ENCODE assay signal across 1 fruit fly cellular context in genomic region chrX:9778545-9778944, dm6.
TF ChIP-seq lines count a peak whose summit lies in the region.

TSS of gene CG1354 (plus strand) at chrX:9778742.

TF ChIP-seq in whole organism, embryonic, 481 proteins besides CTCF, POLR2A, EP300 and RAD21 (continued from another document and continues in another):
- TF ChIP-seq CG17186 (GFP tag; optimal IDR thresholded peaks at IDR 0.05; lab: Kevin White, UChicago) (peak; percentile 84), Hr51 (GFP tag; optimal IDR thresholded peaks at IDR 0.05; lab: Kevin White, UChicago) (peak in 1 of 2 experiments; percentile 67), CG12659 (GFP tag; optimal IDR thresholded peaks at IDR 0.05; lab: Kevin White, UChicago) (peak; percentile 73), Gug (GFP tag; IDR thresholded peaks at IDR 0.05; lab: Robert Waterston, UW) (peak; percentile 83), dimm (GFP tag; IDR thresholded peaks at IDR 0.05; lab: Robert Waterston, UW) (no peak), CG9437 (GFP tag; optimal IDR thresholded peaks at IDR 0.05; lab: Kevin White, UChicago) (no peak), CG4617 (GFP tag; optimal IDR thresholded peaks at IDR 0.05; lab: Kevin White, UChicago; ENCODE audit: borderline replicate concordance) (peak; percentile 42), CG30403 (GFP tag; optimal IDR thresholded peaks at IDR 0.05; lab: Kevin White, UChicago) (peak; percentile 74), fd102C (GFP tag; optimal IDR thresholded peaks at IDR 0.05; lab: Kevin White, UChicago) (peak; percentile 60), CG2116 (GFP tag; optimal IDR thresholded peaks at IDR 0.05; lab: Kevin White, UChicago) (peak; percentile 100), ase (GFP tag; IDR thresholded peaks at IDR 0.05; lab: Robert Waterston, UW) (peak; percentile 66; the same call in 2 of the 3 replicates), Myb (GFP tag; optimal IDR thresholded peaks at IDR 0.05; lab: Kevin White, UChicago) (peak; percentile 63), CG2120 (GFP tag; optimal IDR thresholded peaks at IDR 0.05; lab: Kevin White, UChicago) (peak; percentile 72), jing (GFP tag; optimal IDR thresholded peaks at IDR 0.05; lab: Kevin White, UChicago) (no peak), cato (GFP tag; optimal IDR thresholded peaks at IDR 0.05; lab: Kevin White, UChicago; ENCODE audit: borderline replicate concordance) (peak; percentile 22), Meics (GFP tag; optimal IDR thresholded peaks at IDR 0.05; lab: Kevin White, UChicago) (peak; percentile 65), CG18011 (GFP tag; optimal IDR thresholded peaks at IDR 0.05; lab: Kevin White, UChicago) (no peak), Fer2 (tag; optimal IDR thresholded peaks at IDR 0.05; lab: Kevin White, UChicago) (no peak), CG16813 (GFP tag; IDR thresholded peaks at IDR 0.05; lab: Robert Waterston, UW; ENCODE audit: partially characterized antibody) (no peak), slou (GFP tag; optimal IDR thresholded peaks at IDR 0.05; lab: Kevin White, UChicago) (peak; percentile 45), CG3407 (GFP tag; optimal IDR thresholded peaks at IDR 0.05; lab: Kevin White, UChicago) (peak; percentile 35), CG11247 (GFP tag; IDR thresholded peaks at IDR 0.05; lab: Robert Waterston, UW) (peak; percentile 87), D19B (GFP tag; optimal IDR thresholded peaks at IDR 0.05; lab: Kevin White, UChicago) (no peak), CrebB (tag; optimal IDR thresholded peaks at IDR 0.05; lab: Kevin White, UChicago) (peak; percentile 3), H2.0 (GFP tag; IDR thresholded peaks at IDR 0.05; lab: Robert Waterston, UW) (peak; percentile 49), Ets65A (GFP tag; lab: Kevin White, UChicago) (peak; percentile 97), CG10565 (GFP tag; optimal IDR thresholded peaks at IDR 0.05; lab: Kevin White, UChicago) (no peak), her (GFP tag; optimal IDR thresholded peaks at IDR 0.05; lab: Kevin White, UChicago) (peak; percentile 70), trem (tag; optimal IDR thresholded peaks at IDR 0.05; lab: Kevin White, UChicago) (peak; percentile 65), z (GFP tag; IDR thresholded peaks at IDR 0.05; lab: Robert Waterston, UW) (no peak), Neu2 (GFP tag; optimal IDR thresholded peaks at IDR 0.05; lab: Kevin White, UChicago; ENCODE audit: borderline replicate concordance) (peak; percentile 57), en (GFP tag; optimal IDR thresholded peaks at IDR 0.05; lab: Kevin White, UChicago) (peak; percentile 51), corto (GFP tag; optimal IDR thresholded peaks at IDR 0.05; lab: Kevin White, UChicago) (no peak), vvl (GFP tag; IDR thresholded peaks at IDR 0.05; lab: Robert Waterston, UW) (peak; percentile 86), ash1 (GFP tag; optimal IDR thresholded peaks at IDR 0.05; lab: Kevin White, UChicago) (no peak), CG1647 (GFP tag; optimal IDR thresholded peaks at IDR 0.05; lab: Kevin White, UChicago) (peak; percentile 42), B-H1 (GFP tag; IDR thresholded peaks at IDR 0.05; lab: Robert Waterston, UW) (peak; percentile 25; the same call in 1 of the 3 replicates), CG8281 (tag; optimal IDR thresholded peaks at IDR 0.05; lab: Kevin White, UChicago) (no peak), nau (GFP tag; optimal IDR thresholded peaks at IDR 0.05; lab: Kevin White, UChicago) (peak; percentile 57), CG5245 (GFP tag; optimal IDR thresholded peaks at IDR 0.05; lab: Kevin White, UChicago) (peak; percentile 73), Ravus (GFP tag; IDR thresholded peaks at IDR 0.05; lab: Robert Waterston, UW) (no peak), gro (GFP tag; optimal IDR thresholded peaks at IDR 0.05; lab: Kevin White, UChicago) (peak; percentile 43), sens-2 (GFP tag; IDR thresholded peaks at IDR 0.05; lab: Robert Waterston, UW) (no peak), CG10979 (tag; optimal IDR thresholded peaks at IDR 0.05; lab: Kevin White, UChicago) (peak; percentile 38), CG11456 (GFP tag; IDR thresholded peaks at IDR 0.05; lab: Robert Waterston, UW) (peak; percentile 97), CG17612 (GFP tag; IDR thresholded peaks at IDR 0.05; lab: Robert Waterston, UW) (no peak), tx (GFP tag; optimal IDR thresholded peaks at IDR 0.05; lab: Kevin White, UChicago) (peak; percentile 47), Chrac-16 (GFP tag; optimal IDR thresholded peaks at IDR 0.05; lab: Kevin White, UChicago) (peak; percentile 74), CG8290 (GFP tag; optimal IDR thresholded peaks at IDR 0.05; lab: Kevin White, UChicago) (peak; percentile 40), CG8290 (tag; optimal IDR thresholded peaks at IDR 0.05; lab: Kevin White, UChicago) (peak; percentile 3 to 88), chif (GFP tag; optimal IDR thresholded peaks at IDR 0.05; lab: Kevin White, UChicago) (peak; percentile 57 to 81), CG17829 (tag; optimal IDR thresholded peaks at IDR 0.05; lab: Kevin White, UChicago) (peak; percentile 73), odd (GFP tag; optimal IDR thresholded peaks at IDR 0.05; lab: Kevin White, UChicago) (no peak), pros (GFP tag; optimal IDR thresholded peaks at IDR 0.05; lab: Kevin White, UChicago) (no peak), Trl (optimal IDR thresholded peaks at IDR 0.05; lab: Kevin White, UChicago) (no peak), Trl (GFP tag; optimal IDR thresholded peaks at IDR 0.05; lab: Kevin White, UChicago) (peak; percentile 80), Eip74EF (GFP tag; optimal IDR thresholded peaks at IDR 0.05; lab: Kevin White, UChicago) (no peak), E2f2 (GFP tag; IDR thresholded peaks at IDR 0.05; lab: Robert Waterston, UW) (peak; percentile 99), CkIIα-i1 (GFP tag; IDR thresholded peaks at IDR 0.05; lab: Robert Waterston, UW) (no peak), Ada2b (GFP tag; IDR thresholded peaks at IDR 0.05; lab: Robert Waterston, UW) (peak; percentile 41; the same call in 1 of the 2 replicates), CG3995 (GFP tag; optimal IDR thresholded peaks at IDR 0.05; lab: Kevin White, UChicago) (no peak), sr (GFP tag; IDR thresholded peaks at IDR 0.05; lab: Robert Waterston, UW) (peak; percentile 27; the same call in 1 of the 3 replicates), toy (GFP tag; IDR thresholded peaks at IDR 0.05; lab: Robert Waterston, UW) (no peak; the same call in 1 of the 2 replicates), croc (GFP tag; conservative IDR thresholded peaks at IDR 0.05; lab: Robert Waterston, UW) (peak; percentile 25; the same call in 1 of the 3 replicates), fd3F (GFP tag; optimal IDR thresholded peaks at IDR 0.05; lab: Kevin White, UChicago) (no peak), Adf1 (GFP tag; IDR thresholded peaks at IDR 0.05; lab: Robert Waterston, UW) (peak; percentile 42), CG12391 (tag; optimal IDR thresholded peaks at IDR 0.05; lab: Kevin White, UChicago) (peak; percentile 53), CG11398 (GFP tag; optimal IDR thresholded peaks at IDR 0.05; lab: Kevin White, UChicago) (peak; percentile 42), Nf-YA (GFP tag; IDR thresholded peaks at IDR 0.05; lab: Robert Waterston, UW) (peak; percentile 49; the same call in 1 of the 2 replicates), da (GFP tag; optimal IDR thresholded peaks at IDR 0.05; lab: Kevin White, UChicago) (peak; percentile 70), CG9609 (GFP tag; optimal IDR thresholded peaks at IDR 0.05; lab: Kevin White, UChicago) (peak; percentile 70), CG7271 (tag; optimal IDR thresholded peaks at IDR 0.05; lab: Kevin White, UChicago) (no peak), CG9876 (GFP tag; optimal IDR thresholded peaks at IDR 0.05; lab: Kevin White, UChicago) (peak; percentile 77), CG14965 (GFP tag; optimal IDR thresholded peaks at IDR 0.05; lab: Kevin White, UChicago; ENCODE audit: borderline replicate concordance) (no peak), pzg (GFP tag; optimal IDR thresholded peaks at IDR 0.05; lab: Kevin White, UChicago) (peak; percentile 91), CG4707 (GFP tag; optimal IDR thresholded peaks at IDR 0.05; lab: Kevin White, UChicago) (no peak), Dip3 (GFP tag; optimal IDR thresholded peaks at IDR 0.05; lab: Kevin White, UChicago) (peak; percentile 4), HLH54F (GFP tag; optimal IDR thresholded peaks at IDR 0.05; lab: Kevin White, UChicago) (peak; percentile 50), pum (GFP tag; optimal IDR thresholded peaks at IDR 0.05; lab: Kevin White, UChicago) (peak; percentile 72), CG11560 (tag; IDR thresholded peaks at IDR 0.05; lab: Robert Waterston, UW) (peak; percentile 56; the same call in 1 of the 3 replicates), CG11723 (GFP tag; optimal IDR thresholded peaks at IDR 0.05; lab: Kevin White, UChicago) (peak; percentile 12), CG13894 (tag; optimal IDR thresholded peaks at IDR 0.05; lab: Kevin White, UChicago) (peak; percentile 50), CG7987 (GFP tag; optimal IDR thresholded peaks at IDR 0.05; lab: Kevin White, UChicago) (peak; percentile 65), Sry-δ (GFP tag; optimal IDR thresholded peaks at IDR 0.05; lab: Kevin White, UChicago) (peak; percentile 59), CG7745 (tag; optimal IDR thresholded peaks at IDR 0.05; lab: Kevin White, UChicago) (no peak), hbn (GFP tag; IDR thresholded peaks at IDR 0.05; lab: Robert Waterston, UW; ENCODE audit: partially characterized antibody) (no peak), Blimp-1 (GFP tag; optimal IDR thresholded peaks at IDR 0.05; lab: Kevin White, UChicago) (no peak), Oaz (GFP tag; IDR thresholded peaks at IDR 0.05; lab: Robert Waterston, UW) (peak; percentile 31; the same call in 1 of the 2 replicates), CG2202 (tag; optimal IDR thresholded peaks at IDR 0.05; lab: Kevin White, UChicago) (no peak), CG16815 (GFP tag; optimal IDR thresholded peaks at IDR 0.05; lab: Kevin White, UChicago) (peak; percentile 52), hkb (optimal IDR thresholded peaks at IDR 0.05; lab: Kevin White, UChicago) (no peak), hkb (GFP tag; IDR thresholded peaks at IDR 0.05; lab: Robert Waterston, UW) (peak; percentile 53; the same call in 1 of the 2 replicates), CG2199 (GFP tag; IDR thresholded peaks at IDR 0.05; lab: Robert Waterston, UW) (peak; percentile 79; the same call in 1 of the 3 replicates), sug (tag; optimal IDR thresholded peaks at IDR 0.05; lab: Kevin White, UChicago) (peak; percentile 61), CG17328 (GFP tag; IDR thresholded peaks at IDR 0.05; lab: Robert Waterston, UW) (peak; percentile 75), CG2712 (tag; optimal IDR thresholded peaks at IDR 0.05; lab: Kevin White, UChicago) (peak; percentile 59), CG30020 (tag; optimal IDR thresholded peaks at IDR 0.05; lab: Kevin White, UChicago) (no peak), CG14441 (GFP tag; IDR thresholded peaks at IDR 0.05; lab: Robert Waterston, UW) (peak; percentile 69), CG17912 (GFP tag; optimal IDR thresholded peaks at IDR 0.05; lab: Kevin White, UChicago) (peak; percentile 59), CG12299 (tag; optimal IDR thresholded peaks at IDR 0.05; lab: Kevin White, UChicago) (no peak), Bdp1 (GFP tag; optimal IDR thresholded peaks at IDR 0.05; lab: Kevin White, UChicago) (peak; percentile 12), CG13624 (GFP tag; optimal IDR thresholded peaks at IDR 0.05; lab: Kevin White, UChicago) (peak; percentile 75), chm (GFP tag; IDR thresholded peaks at IDR 0.05; lab: Robert Waterston, UW) (peak; percentile 71; the same call in 1 of the 2 replicates), CG33213 (GFP tag; optimal IDR thresholded peaks at IDR 0.05; lab: Kevin White, UChicago) (peak; percentile 78), Dip2 (GFP tag; IDR thresholded peaks at IDR 0.05; lab: Robert Waterston, UW) (no peak), CG3281 (GFP tag; optimal IDR thresholded peaks at IDR 0.05; lab: Kevin White, UChicago) (no peak), CG6791 (GFP tag; IDR thresholded peaks at IDR 0.05; lab: Robert Waterston, UW; ENCODE audit: partially characterized antibody) (peak; percentile 28; the same call in 1 of the 3 replicates), MTF-1 (GFP tag; optimal IDR thresholded peaks at IDR 0.05; lab: Kevin White, UChicago; ENCODE audit: borderline replicate concordance) (peak; percentile 20), CG15514 (GFP tag; optimal IDR thresholded peaks at IDR 0.05; lab: Kevin White, UChicago) (peak; percentile 81), CG6175 (GFP tag; IDR thresholded peaks at IDR 0.05; lab: Robert Waterston, UW) (peak; percentile 57; the same call in 1 of the 3 replicates), CG32772 (GFP tag; IDR thresholded peaks at IDR 0.05; lab: Robert Waterston, UW) (peak; percentile 64), Dp (GFP tag; optimal IDR thresholded peaks at IDR 0.05; lab: Kevin White, UChicago) (peak; percentile 98), HmgZ (tag; optimal IDR thresholded peaks at IDR 0.05; lab: Kevin White, UChicago) (peak; percentile 76), lab (GFP tag; optimal IDR thresholded peaks at IDR 0.05; lab: Kevin White, UChicago) (peak; percentile 69), abd-A (tag; optimal IDR thresholded peaks at IDR 0.05; lab: Kevin White, UChicago) (no peak), CG17568 (GFP tag; optimal IDR thresholded peaks at IDR 0.05; lab: Kevin White, UChicago) (no peak), HmgD (GFP tag; optimal IDR thresholded peaks at IDR 0.05; lab: Kevin White, UChicago) (peak; percentile 82), CG9932 (GFP tag; IDR thresholded peaks at IDR 0.05; lab: Robert Waterston, UW) (peak; percentile 87), bigmax (GFP tag; optimal IDR thresholded peaks at IDR 0.05; lab: Kevin White, UChicago) (peak; percentile 99), nerfin-1 (tag; optimal IDR thresholded peaks at IDR 0.05; lab: Kevin White, UChicago) (peak; percentile 28), Hmr (GFP tag; optimal IDR thresholded peaks at IDR 0.05; lab: Kevin White, UChicago) (peak; percentile 78), gsb-n (tag; optimal IDR thresholded peaks at IDR 0.05; lab: Kevin White, UChicago) (no peak), fd64A (GFP tag; optimal IDR thresholded peaks at IDR 0.05; lab: Kevin White, UChicago) (no peak), org-1 (GFP tag; optimal IDR thresholded peaks at IDR 0.05; lab: Kevin White, UChicago) (peak; percentile 18), pita (GFP tag; optimal IDR thresholded peaks at IDR 0.05; lab: Kevin White, UChicago) (no peak), Hey (tag; optimal IDR thresholded peaks at IDR 0.05; lab: Kevin White, UChicago) (no peak), mirr (GFP tag; optimal IDR thresholded peaks at IDR 0.05; lab: Kevin White, UChicago) (peak; percentile 24), pnt (GFP tag; optimal IDR thresholded peaks at IDR 0.05; lab: Kevin White, UChicago) (peak; percentile 67), Opbp (GFP tag; IDR thresholded peaks at IDR 0.05; lab: Robert Waterston, UW; ENCODE audit: partially characterized antibody) (peak; percentile 80), CG14710 (tag; optimal IDR thresholded peaks at IDR 0.05; lab: Kevin White, UChicago) (peak; percentile 63)
